Fruit fly (Drosophila melanogaster): ENCODE measurements around the gene CG31205.

DNA sequence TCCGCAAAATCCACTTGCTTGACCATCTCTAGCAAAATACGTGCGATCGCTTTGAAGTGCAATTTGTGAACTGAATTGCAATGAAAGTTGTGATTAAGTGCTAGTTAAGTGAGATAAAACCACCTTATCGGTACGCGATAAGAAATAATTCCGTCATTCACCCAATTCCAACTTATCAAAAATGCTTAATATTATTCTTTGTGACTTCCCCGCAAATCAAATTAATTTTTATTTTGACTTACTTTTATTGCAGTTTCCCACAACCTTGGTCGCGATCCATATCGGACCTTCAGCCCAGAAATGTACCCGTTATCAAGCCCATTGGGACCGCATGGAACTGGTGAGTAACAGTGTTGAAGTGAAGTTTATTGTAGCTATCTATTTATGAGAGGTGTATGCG, 41.1 kb downstream of the CG31205 start, which contains the start of gene Takl1:
- TF ChIP-seq CTCF (optimal IDR thresholded peaks at IDR 0.05): no peak
- no peak for TF ChIP-seq CG8478 (optimal IDR thresholded peaks at IDR 0.05)

Data from S2 (cell line).